Fruit fly (Drosophila melanogaster) Kc167 (cell line): ENCODE results near the gene Myo10A.

Source experiments
- Myc ChIP-seq: fragments of >200 bp; optimal IDR thresholded peaks from 2 replicates; lab custom pipeline; 2017; ENCODE audit warnings: missing external identifiers
- Sin3A ChIP-seq: fragments of >200 bp; optimal IDR thresholded peaks from 2 replicates; lab custom pipeline; 2018; ENCODE audit warnings: missing external identifiers
- h ChIP-seq: fragments of >200 bp; optimal IDR thresholded peaks from 3 replicates; lab custom pipeline; 2018; ENCODE audit warnings: missing external identifiers
- insv ChIP-seq: fragments of >200 bp; optimal IDR thresholded peaks from 3 replicates; lab custom pipeline; 2018; ENCODE audit warnings: missing external identifiers
- psq ChIP-seq: fragments of >200 bp; optimal IDR thresholded peaks from 2 replicates; lab custom pipeline; 2017; ENCODE audit warnings: missing external identifiers

dm6 chrX:10889955-10890617 lies 40.6 kb upstream of the Myo10A start:
- no peak for TF ChIP-seq Sin3A (lab: Kevin White, UChicago)
- TF ChIP-seq psq: no peak
- no peak for TF ChIP-seq insv (lab: Kevin White, UChicago)
- TF ChIP-seq h (lab: Kevin White, UChicago): no peak
- no peak for TF ChIP-seq Myc
